Worm (Caenorhabditis elegans) whole organism, L2 larva: Measurements from ENCODE around the gene F07C4.11.

Experiments used
- C34F6.9 ChIP-seq: fragments of 150-350 bp; optimal IDR thresholded peaks from 2 replicates; lab custom pipeline; 2014; ENCODE audit warnings: missing biosample characterization, missing genetic modification characterization
- aly-2 ChIP-seq: fragments of 150-350 bp; optimal IDR thresholded peaks from 2 replicates; lab custom pipeline; 2014; ENCODE audit warnings: missing biosample characterization, missing genetic modification characterization
- ceh-16 ChIP-seq: fragments of 150-350 bp; optimal IDR thresholded peaks from 2 replicates; lab custom pipeline; 2014; ENCODE audit warnings: missing biosample characterization, missing genetic modification characterization
- dmd-4 ChIP-seq: sonication (generic microtip); optimal IDR thresholded peaks from 2 replicates; lab custom pipeline; 2017; ENCODE audit warnings: missing biosample characterization, missing genetic modification characterization
- fos-1 ChIP-seq: fragments of 150-350 bp; optimal IDR thresholded peaks from 2 replicates; lab custom pipeline; 2014; ENCODE audit warnings: missing biosample characterization, missing genetic modification characterization
- nhr-12 ChIP-seq: fragments of 150-350 bp; optimal IDR thresholded peaks from 2 replicates; lab custom pipeline; 2014; ENCODE audit warnings: missing biosample characterization, missing genetic modification characterization
- nhr-6 ChIP-seq: fragments of 150-350 bp; optimal IDR thresholded peaks from 2 replicates; lab custom pipeline; 2014; ENCODE audit warnings: missing biosample characterization, missing genetic modification characterization
- sma-9 ChIP-seq, 2 experiments: fragments of 150-350 bp in 1 of 2; sonication (generic microtip) in 1 of 2; optimal IDR thresholded peaks; 2 replicates each; lab custom pipeline; 2014 to 2016; ENCODE audit warnings: missing genetic modification characterization in 2 of 2, mild to moderate bottlenecking in 1 of 2, missing biosample characterization in 1 of 2, missing compliant biosample characterization in 1 of 2, missing genetic modification reagents in 1 of 2, moderate library complexity in 1 of 2

- no peak for TF ChIP-seq fos-1 (tag; lab: Kevin White, UChicago)
- TF ChIP-seq dmd-4 (tag; lab: Kevin White, UChicago) = no peak
- TF ChIP-seq C34F6.9 (tag; lab: Kevin White, UChicago) = no peak
- TF ChIP-seq nhr-6 = no peak
- TF ChIP-seq nhr-12 (tag; lab: Kevin White, UChicago) = no peak
- TF ChIP-seq aly-2 (tag; lab: Kevin White, UChicago) = no peak
- TF ChIP-seq sma-9 (GFP tag; optimal IDR thresholded peaks at IDR 0.05; lab: Kevin White, UChicago) = no peak
- no peak for TF ChIP-seq sma-9 (tag; optimal IDR thresholded peaks at IDR 0.05; lab: Kevin White, UChicago)
- no peak for TF ChIP-seq ceh-16 (tag; lab: Kevin White, UChicago)
Measured at ce11 chrV:7622011-7622465, 21.3 kb downstream of the F07C4.11 start, which contains the start of gene C50E3.12.
